Fruit fly (Drosophila melanogaster): Measurements from ENCODE around the gene CG15888.

DNA sequence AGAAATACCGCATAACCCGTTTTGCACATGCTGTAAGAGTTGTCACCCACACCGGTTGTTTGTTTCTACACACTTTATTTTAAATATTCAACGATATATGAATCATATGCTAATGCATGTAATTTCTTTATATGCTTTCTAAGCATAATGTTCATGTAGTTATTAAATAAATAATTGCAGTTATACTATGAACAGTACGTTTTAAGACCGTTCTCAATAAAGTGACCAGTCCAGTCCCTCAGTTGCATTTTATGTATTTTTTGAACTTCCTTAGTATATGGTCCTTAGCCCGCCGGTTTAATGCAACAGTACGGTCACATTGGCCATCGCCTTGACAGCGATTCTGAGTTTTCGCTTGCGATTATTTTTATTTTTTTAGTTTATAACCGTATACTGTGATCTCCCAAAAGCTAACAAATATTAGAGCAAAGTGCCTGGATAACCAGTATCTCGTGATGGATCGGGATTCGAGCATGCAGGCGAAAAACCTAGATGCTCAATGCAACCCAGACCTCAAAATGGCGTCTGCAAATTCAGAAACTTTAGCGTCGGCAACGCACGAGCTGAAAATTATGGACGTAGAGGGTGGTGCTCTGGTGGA, 22.2 kb downstream of the CG15888 start, which contains the start of gene Ravus:
- TF ChIP-seq dl (GFP tag; optimal IDR thresholded peaks at IDR 0.05; ENCODE audit: insufficient read depth in 1 of 2, partially characterized antibody in 2 of 2) (no peak), Sp1 (GFP tag; optimal IDR thresholded peaks at IDR 0.05) (peak; percentile 66), h (GFP tag; optimal IDR thresholded peaks at IDR 0.05) (no peak), Rel (GFP tag; optimal IDR thresholded peaks at IDR 0.05) (no peak), Rel (tag; optimal IDR thresholded peaks at IDR 0.05) (peak; percentile 29), brk (GFP tag; optimal IDR thresholded peaks at IDR 0.05) (no peak), OdsH (GFP tag; optimal IDR thresholded peaks at IDR 0.05) (peak; percentile 50), Myc (optimal IDR thresholded peaks at IDR 0.05) (peak; percentile 42), usp (GFP tag; optimal IDR thresholded peaks at IDR 0.05) (no peak)

Measured in whole organism, wandering third instar larva.